Fruit fly (Drosophila melanogaster): Measurements from ENCODE around the gene Krn.

Gene Krn

DNA sequence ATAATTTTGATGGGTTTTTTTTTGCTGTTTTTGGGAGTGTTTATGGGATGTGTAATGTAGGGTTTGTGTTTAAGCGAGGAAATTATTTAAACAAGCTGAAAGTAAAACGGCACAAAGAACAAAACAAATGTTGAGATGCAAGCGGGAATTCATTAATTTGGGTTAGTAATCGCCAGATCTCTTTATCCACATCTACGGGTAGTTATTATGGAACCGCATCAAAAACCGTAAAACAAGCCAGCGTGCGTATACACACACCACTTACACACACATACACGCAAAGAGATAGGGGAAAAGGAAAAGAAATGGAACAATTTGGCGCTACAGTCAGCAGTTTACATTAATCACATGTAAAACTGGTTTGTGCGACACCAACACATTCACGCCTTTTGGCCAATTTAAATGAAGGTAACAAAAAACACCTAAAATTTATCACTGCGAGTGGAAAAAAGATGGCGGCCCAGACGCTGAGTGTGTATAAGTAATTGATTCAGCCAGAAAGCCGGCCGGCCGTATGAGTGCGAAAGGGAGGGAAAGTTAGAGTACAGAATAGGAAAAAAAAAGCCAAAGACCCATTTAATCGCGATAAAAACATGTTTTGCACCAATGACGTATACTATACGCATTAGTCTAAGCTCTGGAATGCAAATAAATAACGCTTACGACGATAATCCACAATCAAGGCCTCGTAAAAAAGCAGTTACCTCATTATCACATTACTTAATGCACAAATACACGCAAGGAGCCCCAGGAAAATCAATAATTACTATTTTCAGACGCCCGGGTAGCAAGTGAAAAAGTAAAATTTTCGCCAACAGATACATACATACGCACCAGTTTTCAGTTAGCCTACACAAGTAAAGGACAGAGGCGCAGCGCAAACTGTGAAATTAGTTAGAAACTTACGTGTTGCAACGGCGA, 9.8 kb downstream of the Krn start:
- TF ChIP-seq CG18764 (GFP tag; optimal IDR thresholded peaks at IDR 0.05) = no peak
- TF ChIP-seq lilli (GFP tag; optimal IDR thresholded peaks at IDR 0.05) = no peak
- no peak for TF ChIP-seq CG13287 (GFP tag; IDR thresholded peaks at IDR 0.05; ENCODE audit: partially characterized antibody)
- no peak for TF ChIP-seq C15 (GFP tag; IDR thresholded peaks at IDR 0.05)
- no peak for TF ChIP-seq btn (GFP tag; optimal IDR thresholded peaks at IDR 0.05)
- TF ChIP-seq grn (GFP tag; optimal IDR thresholded peaks at IDR 0.05) = peak; percentile 65
- TF ChIP-seq Dip3 (GFP tag; optimal IDR thresholded peaks at IDR 0.05) = no peak
- TF ChIP-seq ab (GFP tag; optimal IDR thresholded peaks at IDR 0.05) = peak; percentile 5
- TF ChIP-seq phol (tag; optimal IDR thresholded peaks at IDR 0.05) = peak; percentile 97
- TF ChIP-seq Ets97D (GFP tag; optimal IDR thresholded peaks at IDR 0.05) = peak; percentile 1
- 0 out of 2 replicates have a peak, but pooled peaks have one; percentile 8 for TF ChIP-seq crol (GFP tag; IDR thresholded peaks at IDR 0.05)
- no peak for TF ChIP-seq nerfin-1 (tag; optimal IDR thresholded peaks at IDR 0.05)
- no peak for TF ChIP-seq CG18476 (GFP tag; optimal IDR thresholded peaks at IDR 0.05)
- 0 out of 2 replicates have a peak, but pooled peaks have one; percentile 8 for TF ChIP-seq sna (GFP tag; IDR thresholded peaks at IDR 0.05; ENCODE audit: partially characterized antibody)
- no peak for TF ChIP-seq CG7745 (tag; optimal IDR thresholded peaks at IDR 0.05)
- no peak for TF ChIP-seq Dp (GFP tag; optimal IDR thresholded peaks at IDR 0.05)
- no peak for TF ChIP-seq cad (GFP tag; optimal IDR thresholded peaks at IDR 0.05)
- TF ChIP-seq CG34376 (GFP tag; optimal IDR thresholded peaks at IDR 0.05) = peak; percentile 25
- TF ChIP-seq CG2202 (tag; optimal IDR thresholded peaks at IDR 0.05) = no peak
- no peak for TF ChIP-seq CG2712 (tag; optimal IDR thresholded peaks at IDR 0.05)
- TF ChIP-seq prd (optimal IDR thresholded peaks at IDR 0.05) = no peak
- no peak for TF ChIP-seq prd (GFP tag; IDR thresholded peaks at IDR 0.05)
- peak; percentile 17 for TF ChIP-seq pros (GFP tag; optimal IDR thresholded peaks at IDR 0.05)
- TF ChIP-seq cg (GFP tag; optimal IDR thresholded peaks at IDR 0.05) = peak; percentile 91
- no peak for TF ChIP-seq peb (GFP tag; IDR thresholded peaks at IDR 0.05)
- TF ChIP-seq exex (tag; optimal IDR thresholded peaks at IDR 0.05) = peak; percentile 62
- no peak for TF ChIP-seq p53 (GFP tag; optimal IDR thresholded peaks at IDR 0.05)
- 0 out of 2 replicates have a peak, but pooled peaks have one; percentile 22 for TF ChIP-seq Atf6 (GFP tag; IDR thresholded peaks at IDR 0.05)
- no peak for TF ChIP-seq D (optimal IDR thresholded peaks at IDR 0.05)
- TF ChIP-seq D (GFP tag; optimal IDR thresholded peaks at IDR 0.05) = no peak
- no peak for TF ChIP-seq NfI (GFP tag; optimal IDR thresholded peaks at IDR 0.05)
- no peak for TF ChIP-seq GATAe (GFP tag; conservative IDR thresholded peaks at IDR 0.05)
- no peak for TF ChIP-seq sisA (GFP tag; IDR thresholded peaks at IDR 0.05)
- TF ChIP-seq CG5953 (GFP tag; IDR thresholded peaks at IDR 0.05) = 0 out of 2 replicates have a peak, but pooled peaks have one; percentile 12
- no peak for TF ChIP-seq Poxn (GFP tag; IDR thresholded peaks at IDR 0.05)
- no peak for TF ChIP-seq aop (GFP tag; IDR thresholded peaks at IDR 0.05)
- TF ChIP-seq CHES-1-like (GFP tag; optimal IDR thresholded peaks at IDR 0.05) = no peak
- no peak for TF ChIP-seq sd (tag; optimal IDR thresholded peaks at IDR 0.05)
- no peak for TF ChIP-seq cwo (GFP tag; optimal IDR thresholded peaks at IDR 0.05)
- TF ChIP-seq CG3847 (GFP tag; IDR thresholded peaks at IDR 0.05) = no peak
- TF ChIP-seq Eip74EF (GFP tag; optimal IDR thresholded peaks at IDR 0.05) = peak in 1 of 2 experiments; percentile 57
- no peak for TF ChIP-seq CG2889 (GFP tag; IDR thresholded peaks at IDR 0.05)
- no peak for TF ChIP-seq CG32532 (GFP tag; IDR thresholded peaks at IDR 0.05)
- no peak for TF ChIP-seq Ssrp (tag; optimal IDR thresholded peaks at IDR 0.05)
- no peak for TF ChIP-seq tx (GFP tag; optimal IDR thresholded peaks at IDR 0.05)
- TF ChIP-seq Rfx (GFP tag; IDR thresholded peaks at IDR 0.05) = no peak
- peak in 1 of 2 experiments; percentile 34 for TF ChIP-seq eve (GFP tag; optimal IDR thresholded peaks at IDR 0.05)
- 0 out of 3 replicates have a peak, but pooled peaks have one; percentile 40 for TF ChIP-seq CG6791 (GFP tag; IDR thresholded peaks at IDR 0.05; ENCODE audit: partially characterized antibody)
- TF ChIP-seq MESR4 (GFP tag; optimal IDR thresholded peaks at IDR 0.05) = peak; percentile 9

All from whole organism, embryonic.